Worm (Caenorhabditis elegans): Measurements from ENCODE around the gene B0280.17.

Gene B0280.17

ce11 chrIII:7106854-7107253 lies 29.1 kb downstream of the B0280.17 start:
- TF ChIP-seq ztf-23 (GFP tag; IDR thresholded peaks at IDR 0.05) (no peak), cog-1 (tag; optimal IDR thresholded peaks at IDR 0.05) (no peak), ref-1 (GFP tag; conservative IDR thresholded peaks at IDR 0.05) (no peak), flt-1 (GFP tag; IDR thresholded peaks at IDR 0.05) (no peak)

- TF ChIP-seq tab-1 (GFP tag; IDR thresholded peaks at IDR 0.05) (no peak), med-1 (GFP tag; optimal IDR thresholded peaks at IDR 0.05; ENCODE audit: insufficient read depth) (no peak), T22C8.4 (GFP tag; IDR thresholded peaks at IDR 0.05) (no peak), ztf-29 (GFP tag; IDR thresholded peaks at IDR 0.05) (no peak), flt-1 (GFP tag; IDR thresholded peaks at IDR 0.05) (no peak), ref-1 (GFP tag; conservative IDR thresholded peaks at IDR 0.05) (no peak)
Measured at ce11 chrIII:7103940-7104440, 31.9 kb downstream of the B0280.17 start, which contains the start of gene cpg-2. Gene cpg-2 (minus strand): TSS chrIII:7103990.

- TF ChIP-seq tab-1 (GFP tag; IDR thresholded peaks at IDR 0.05) (no peak), ztf-29 (GFP tag; IDR thresholded peaks at IDR 0.05) (no peak), cog-1 (tag; optimal IDR thresholded peaks at IDR 0.05) (no peak), klf-2 (GFP tag; conservative IDR thresholded peaks at IDR 0.05) (no peak), T22C8.4 (GFP tag; IDR thresholded peaks at IDR 0.05) (no peak)
Measured at ce11 chrIII:7101814-7102477, 34.0 kb downstream of the B0280.17 start.

ce11 chrIII:7100001-7100400 lies 35.9 kb downstream of the B0280.17 start, which contains the start of gene ZK418.11:
Gene ZK418.11 (plus strand): TSS chrIII:7100289.
- TF ChIP-seq tab-1 (GFP tag; IDR thresholded peaks at IDR 0.05) (no peak), T22C8.4 (GFP tag; IDR thresholded peaks at IDR 0.05) (no peak), ztf-23 (GFP tag; IDR thresholded peaks at IDR 0.05) (no peak), ref-1 (GFP tag; conservative IDR thresholded peaks at IDR 0.05) (no peak), cog-1 (tag; optimal IDR thresholded peaks at IDR 0.05) (no peak), ztf-29 (GFP tag; IDR thresholded peaks at IDR 0.05) (no peak), klf-2 (GFP tag; conservative IDR thresholded peaks at IDR 0.05) (no peak)

- TF ChIP-seq med-1 (GFP tag; optimal IDR thresholded peaks at IDR 0.05; ENCODE audit: insufficient read depth) (no peak), ztf-29 (GFP tag; IDR thresholded peaks at IDR 0.05) (no peak), tab-1 (GFP tag; IDR thresholded peaks at IDR 0.05) (no peak)
Measured at ce11 chrIII:7096481-7096880, 39.4 kb downstream of the B0280.17 start.

- TF ChIP-seq ztf-23 (GFP tag; IDR thresholded peaks at IDR 0.05) (no peak), cog-1 (tag; optimal IDR thresholded peaks at IDR 0.05) (no peak), tab-1 (GFP tag; IDR thresholded peaks at IDR 0.05) (no peak), klf-2 (GFP tag; conservative IDR thresholded peaks at IDR 0.05) (no peak), T22C8.4 (GFP tag; IDR thresholded peaks at IDR 0.05) (no peak), ztf-29 (GFP tag; IDR thresholded peaks at IDR 0.05) (no peak), flt-1 (GFP tag; IDR thresholded peaks at IDR 0.05) (no peak), med-1 (GFP tag; optimal IDR thresholded peaks at IDR 0.05; ENCODE audit: insufficient read depth) (no peak), ref-1 (GFP tag; conservative IDR thresholded peaks at IDR 0.05) (no peak)
Measured at ce11 chrIII:7095156-7095555, 40.8 kb downstream of the B0280.17 start, which contains the start of gene nhr-9. Gene nhr-9 (plus strand): TSS chrIII:7095462.

ce11 chrIII:7091042-7091441 lies 44.9 kb downstream of the B0280.17 start, which contains the start of gene ZK418.2:
Gene ZK418.2 (plus strand): TSS chrIII:7091342.
- TF ChIP-seq ref-1 (GFP tag; conservative IDR thresholded peaks at IDR 0.05) (no peak), ztf-29 (GFP tag; IDR thresholded peaks at IDR 0.05) (no peak), med-1 (GFP tag; optimal IDR thresholded peaks at IDR 0.05; ENCODE audit: insufficient read depth) (no peak), ztf-23 (GFP tag; IDR thresholded peaks at IDR 0.05) (no peak), klf-2 (GFP tag; conservative IDR thresholded peaks at IDR 0.05) (no peak), tab-1 (GFP tag; IDR thresholded peaks at IDR 0.05) (no peak), cog-1 (tag; optimal IDR thresholded peaks at IDR 0.05) (no peak), T22C8.4 (GFP tag; IDR thresholded peaks at IDR 0.05) (no peak), flt-1 (GFP tag; IDR thresholded peaks at IDR 0.05) (no peak)

- TF ChIP-seq med-1 (GFP tag; optimal IDR thresholded peaks at IDR 0.05; ENCODE audit: insufficient read depth) (no peak), T22C8.4 (GFP tag; IDR thresholded peaks at IDR 0.05) (no peak), ztf-23 (GFP tag; IDR thresholded peaks at IDR 0.05) (no peak), ref-1 (GFP tag; conservative IDR thresholded peaks at IDR 0.05) (no peak), tab-1 (GFP tag; IDR thresholded peaks at IDR 0.05) (no peak), ztf-29 (GFP tag; IDR thresholded peaks at IDR 0.05) (no peak), klf-2 (GFP tag; conservative IDR thresholded peaks at IDR 0.05) (no peak), cog-1 (tag; optimal IDR thresholded peaks at IDR 0.05) (no peak), flt-1 (GFP tag; IDR thresholded peaks at IDR 0.05) (no peak)
Measured at ce11 chrIII:7090545-7090944, 45.4 kb downstream of the B0280.17 start, which contains the start of gene ZK418.10. Gene ZK418.10 (minus strand): TSS chrIII:7090692.

- TF ChIP-seq cog-1 (tag; optimal IDR thresholded peaks at IDR 0.05) (no peak), ztf-23 (GFP tag; IDR thresholded peaks at IDR 0.05) (0 out of 2 replicates have a peak, but pooled peaks have one; percentile 27)
Measured at ce11 chrIII:7087691-7088323, 48.1 kb downstream of the B0280.17 start, which contains the start of gene fubl-2. Gene fubl-2 (minus strand): TSS chrIII:7087741.

ce11 chrIII:7087180-7087579 lies 48.7 kb downstream of the B0280.17 start:
- no peak for TF ChIP-seq flt-1 (GFP tag; IDR thresholded peaks at IDR 0.05)

All from whole organism, midembryonic.